Worm (Caenorhabditis elegans) whole organism, early embryonic: ENCODE measurements around the gene vps-53.

Experiments
- F13C5.2 ChIP-seq: sonication (generic microtip); optimal IDR thresholded peaks from 2 replicates; lab custom pipeline; 2017; ENCODE audit warnings: mild to moderate bottlenecking, missing genetic modification characterization, inconsistent platforms, missing compliant biosample characterization
- aly-1 ChIP-seq: sonication (generic microtip); optimal IDR thresholded peaks from 2 replicates; lab custom pipeline; 2016; ENCODE audit warnings: missing genetic modification characterization, missing compliant biosample characterization
- ama-1 ChIP-seq: fragments of 150-350 bp; optimal IDR thresholded peaks from 2 replicates; lab custom pipeline; 2014
- ceh-13 ChIP-seq: fragments of 200-800 bp; sonication (Bioruptor generic); optimal IDR thresholded peaks from 2 replicates; lab custom pipeline; 2018; ENCODE audit warnings: mild to moderate bottlenecking, missing genetic modification characterization, missing compliant biosample characterization
- ceh-36 ChIP-seq: sonication (generic microtip); optimal IDR thresholded peaks from 2 replicates; lab custom pipeline; 2016; ENCODE audit warnings: missing genetic modification characterization, inconsistent platforms, missing compliant biosample characterization
- ets-7 ChIP-seq: sonication (generic microtip); optimal IDR thresholded peaks from 2 replicates; lab custom pipeline; 2016; ENCODE audit warnings: missing genotype, missing genetic modification characterization, missing compliant biosample characterization
- flt-1 ChIP-seq: fragments of 200-800 bp; sonication (Bioruptor generic); IDR thresholded peaks from 2 replicates; pipeline ENCODE4 v1.3.6; 2022; ENCODE audit warnings: missing genetic modification characterization, missing compliant biosample characterization
- hmbx-1 ChIP-seq: sonication (generic microtip); optimal IDR thresholded peaks from 2 replicates; lab custom pipeline; 2016; ENCODE audit warnings: mild to moderate bottlenecking, missing genetic modification characterization, missing compliant biosample characterization
- hnd-1 ChIP-seq: sonication (generic microtip); optimal IDR thresholded peaks from 2 replicates; lab custom pipeline; 2016; ENCODE audit warnings: missing genetic modification characterization, missing compliant biosample characterization
- pes-1 ChIP-seq: fragments of 200-800 bp; sonication (Bioruptor generic); IDR thresholded peaks from 2 replicates; pipeline ENCODE4 v1.3.6; 2022; ENCODE audit warnings: missing genetic modification reagents, missing genetic modification characterization, missing compliant biosample characterization
- sea-1 ChIP-seq: fragments of 200-800 bp; sonication (Bioruptor generic); conservative IDR thresholded peaks from 2 replicates; pipeline ENCODE4 v1.3.6; 2022; ENCODE audit warnings: missing genetic modification characterization, missing compliant biosample characterization
- tbx-11 ChIP-seq: fragments of 200-800 bp; sonication (Bioruptor generic); IDR thresholded peaks from 2 replicates; pipeline ENCODE4 v1.3.6; 2022; ENCODE audit warnings: missing genetic modification characterization, missing compliant biosample characterization
- tra-4 ChIP-seq: sonication (generic microtip); optimal IDR thresholded peaks from 2 replicates; lab custom pipeline; 2017; ENCODE audit warnings: missing genetic modification characterization, missing compliant biosample characterization

ce11 chrIII:9762093-9762748, 4.9 kb upstream of the vps-53 start, which contains the start of gene gcc-2:
- TF ChIP-seq sea-1 (GFP tag; lab: Robert Waterston, UW) (no peak), ets-7 (no peak), hnd-1 (tag; lab: Kevin White, UChicago) (no peak), aly-1 (tag; lab: Kevin White, UChicago) (no peak), F13C5.2 (tag; lab: Kevin White, UChicago) (no peak), ceh-13 (GFP tag; lab: Kevin White, UChicago) (no peak), ama-1 (lab: Kevin White, UChicago) (no peak), ceh-36 (tag; lab: Kevin White, UChicago) (no peak), hmbx-1 (tag; lab: Kevin White, UChicago) (no peak), tbx-11 (GFP tag; lab: Robert Waterston, UW) (no peak), tra-4 (tag; lab: Kevin White, UChicago) (no peak), flt-1 (GFP tag; lab: Robert Waterston, UW) (no peak), pes-1 (GFP tag; lab: Robert Waterston, UW) (no peak)
